Worm (Caenorhabditis elegans) whole organism, L2 larva: ENCODE measurements around the gene EGAP5.1.

Experiments
- C34F6.9 ChIP-seq: fragments of 150-350 bp; optimal IDR thresholded peaks from 2 replicates; lab custom pipeline; 2014; ENCODE audit warnings: missing biosample characterization, missing genetic modification characterization
- F13H6.1 ChIP-seq: sonication (generic microtip); optimal IDR thresholded peaks from 2 replicates; lab custom pipeline; 2016; ENCODE audit warnings: missing genetic modification characterization, missing compliant biosample characterization
- R02D3.7 ChIP-seq: fragments of 150-350 bp; optimal IDR thresholded peaks from 2 replicates; lab custom pipeline; 2014; ENCODE audit warnings: missing biosample characterization, missing genetic modification characterization
- Y55F3AM.14 ChIP-seq: fragments of 200-800 bp; sonication (Bioruptor generic); optimal IDR thresholded peaks from 2 replicates; lab custom pipeline; 2018; ENCODE audit warnings: mild to moderate bottlenecking, missing genetic modification characterization, missing compliant biosample characterization
- ZK546.5 ChIP-seq: sonication (generic microtip); optimal IDR thresholded peaks from 2 replicates; lab custom pipeline; 2017; ENCODE audit warnings: missing biosample characterization, missing genetic modification characterization
- alr-1 ChIP-seq: fragments of 150-350 bp; optimal IDR thresholded peaks from 2 replicates; lab custom pipeline; 2014; ENCODE audit warnings: missing biosample characterization, missing genetic modification characterization
- ama-1 ChIP-seq: fragments of 150-350 bp; optimal IDR thresholded peaks from 2 replicates; lab custom pipeline; 2018; ENCODE audit warnings: inconsistent platforms
- blmp-1 ChIP-seq: sonication (generic microtip); optimal IDR thresholded peaks from 2 replicates; lab custom pipeline; 2017; ENCODE audit warnings: missing genetic modification characterization, mild to moderate bottlenecking, missing compliant biosample characterization, antibody characterized with exemption, moderate library complexity; ENCODE audit not compliant: insufficient read depth
- ceh-16 ChIP-seq: fragments of 150-350 bp; optimal IDR thresholded peaks from 2 replicates; lab custom pipeline; 2014; ENCODE audit warnings: missing biosample characterization, missing genetic modification characterization
- ceh-82 ChIP-seq: fragments of 150-350 bp; optimal IDR thresholded peaks from 2 replicates; lab custom pipeline; 2014; ENCODE audit warnings: missing biosample characterization, missing genetic modification characterization
- crh-2 ChIP-seq: sonication (generic microtip); optimal IDR thresholded peaks from 2 replicates; lab custom pipeline; 2017; ENCODE audit warnings: missing biosample characterization, missing genetic modification characterization
- dmd-4 ChIP-seq: sonication (generic microtip); optimal IDR thresholded peaks from 2 replicates; lab custom pipeline; 2017; ENCODE audit warnings: missing biosample characterization, missing genetic modification characterization
- egl-27 ChIP-seq: sonication (generic microtip); optimal IDR thresholded peaks from 3 replicates; lab custom pipeline; 2017; ENCODE audit warnings: missing biosample characterization, missing genetic modification reagents, missing genetic modification characterization
- elt-1 ChIP-seq: fragments of 150-350 bp; optimal IDR thresholded peaks from 2 replicates; lab custom pipeline; 2014; ENCODE audit warnings: missing biosample characterization, missing genetic modification characterization
- elt-3 ChIP-seq: sonication (generic microtip); optimal IDR thresholded peaks from 2 replicates; lab custom pipeline; 2017; ENCODE audit warnings: missing biosample characterization, missing genetic modification characterization
- fos-1 ChIP-seq: fragments of 150-350 bp; optimal IDR thresholded peaks from 2 replicates; lab custom pipeline; 2014; ENCODE audit warnings: missing biosample characterization, missing genetic modification characterization
- gmeb-1 ChIP-seq: fragments of 150-350 bp; optimal IDR thresholded peaks from 2 replicates; lab custom pipeline; 2014; ENCODE audit warnings: missing biosample characterization, missing genetic modification characterization
- lin-11 ChIP-seq: fragments of 150-350 bp; sonication (generic microtip); optimal IDR thresholded peaks from 2 replicates; lab custom pipeline; 2014; ENCODE audit warnings: missing biosample characterization, missing genetic modification characterization, inconsistent platforms, mixed read lengths
- lin-13 ChIP-seq: fragments of 150-350 bp; optimal IDR thresholded peaks from 2 replicates; lab custom pipeline; 2014; ENCODE audit warnings: missing biosample characterization, missing genetic modification reagents, missing genetic modification characterization
- lin-39 ChIP-seq: fragments of 150-350 bp; optimal IDR thresholded peaks from 2 replicates; lab custom pipeline; 2014; ENCODE audit warnings: missing biosample characterization, missing genetic modification reagents, missing genetic modification characterization
- lsy-2 ChIP-seq, 2 experiments: fragments of 150-350 bp in 1 of 2; sonication (generic microtip) in 1 of 2; optimal IDR thresholded peaks; 2 replicates each; lab custom pipeline; 2014 to 2017; ENCODE audit warnings: missing biosample characterization in 2 of 2, missing genetic modification characterization in 2 of 2
- mab-5 ChIP-seq: fragments of 150-350 bp; optimal IDR thresholded peaks from 2 replicates; lab custom pipeline; 2014; ENCODE audit warnings: missing biosample characterization, missing genetic modification characterization
- mdl-1 ChIP-seq, 2 experiments: fragments of 150-350 bp in 1 of 2; sonication (generic microtip) in 1 of 2; optimal IDR thresholded peaks; 2 replicates each; lab custom pipeline; 2017; ENCODE audit warnings: missing biosample characterization in 2 of 2, missing genetic modification characterization in 2 of 2
- nhr-11 ChIP-seq: fragments of 150-350 bp; optimal IDR thresholded peaks from 2 replicates; lab custom pipeline; 2014; ENCODE audit warnings: missing biosample characterization, missing genetic modification characterization
- nhr-129 ChIP-seq: fragments of 150-350 bp; optimal IDR thresholded peaks from 2 replicates; lab custom pipeline; 2014; ENCODE audit warnings: missing biosample characterization, missing genetic modification characterization
- nhr-21 ChIP-seq: fragments of 150-350 bp; optimal IDR thresholded peaks from 2 replicates; lab custom pipeline; 2014; ENCODE audit warnings: missing biosample characterization, missing genetic modification characterization
- nhr-23 ChIP-seq: fragments of 150-350 bp; optimal IDR thresholded peaks from 2 replicates; lab custom pipeline; 2014; ENCODE audit warnings: missing biosample characterization, missing genetic modification reagents, missing genetic modification characterization
- nhr-237 ChIP-seq: fragments of 150-350 bp; optimal IDR thresholded peaks from 2 replicates; lab custom pipeline; 2014; ENCODE audit warnings: missing biosample characterization, missing genetic modification characterization
- nhr-25 ChIP-seq: fragments of 150-350 bp; sonication (generic microtip); optimal IDR thresholded peaks from 3 replicates; lab custom pipeline; 2014; ENCODE audit warnings: missing biosample characterization, missing genetic modification characterization
- nhr-6 ChIP-seq: fragments of 150-350 bp; optimal IDR thresholded peaks from 2 replicates; lab custom pipeline; 2014; ENCODE audit warnings: missing biosample characterization, missing genetic modification characterization
- nhr-77 ChIP-seq: fragments of 150-350 bp; optimal IDR thresholded peaks from 2 replicates; lab custom pipeline; 2014; ENCODE audit warnings: missing biosample characterization, missing genetic modification characterization
- sem-4 ChIP-seq: fragments of 150-350 bp; optimal IDR thresholded peaks from 2 replicates; lab custom pipeline; 2014; ENCODE audit warnings: missing biosample characterization, missing genetic modification reagents, missing genetic modification characterization
- skn-1 ChIP-seq: sonication (generic microtip); optimal IDR thresholded peaks from 2 replicates; lab custom pipeline; 2017; ENCODE audit warnings: missing biosample characterization, missing genetic modification characterization
- sma-3 ChIP-seq: sonication (generic microtip); optimal IDR thresholded peaks from 2 replicates; lab custom pipeline; 2016; ENCODE audit warnings: missing genetic modification reagents, missing genetic modification characterization, missing compliant biosample characterization
- sma-9 ChIP-seq, 2 experiments: fragments of 150-350 bp in 1 of 2; sonication (generic microtip) in 1 of 2; optimal IDR thresholded peaks; 2 replicates each; lab custom pipeline; 2014 to 2016; ENCODE audit warnings: missing genetic modification characterization in 2 of 2, mild to moderate bottlenecking in 1 of 2, missing biosample characterization in 1 of 2, missing compliant biosample characterization in 1 of 2, missing genetic modification reagents in 1 of 2, moderate library complexity in 1 of 2
- snpc-4 ChIP-seq: fragments of 150-350 bp; optimal IDR thresholded peaks from 2 replicates; lab custom pipeline; 2014; ENCODE audit warnings: missing biosample characterization, missing genetic modification characterization
- unc-55 ChIP-seq: fragments of 150-350 bp; sonication (generic microtip); optimal IDR thresholded peaks from 3 replicates; lab custom pipeline; 2014; ENCODE audit warnings: missing biosample characterization, missing genetic modification reagents, missing genetic modification characterization
- zag-1 ChIP-seq: fragments of 150-350 bp; optimal IDR thresholded peaks from 2 replicates; lab custom pipeline; 2014; ENCODE audit warnings: missing biosample characterization, missing genetic modification characterization
- ztf-1 ChIP-seq: fragments of 200-800 bp; sonication (Bioruptor generic); conservative IDR thresholded peaks from 2 replicates; pipeline ENCODE4 v1.3.6; 2022; ENCODE audit warnings: missing genetic modification characterization, missing compliant biosample characterization
- ztf-11 ChIP-seq: sonication (generic microtip); optimal IDR thresholded peaks from 2 replicates; lab custom pipeline; 2017; ENCODE audit warnings: missing biosample characterization, missing genetic modification characterization
- ztf-4 ChIP-seq: fragments of 150-350 bp; optimal IDR thresholded peaks from 2 replicates; lab custom pipeline; 2014; ENCODE audit warnings: missing biosample characterization, missing genetic modification characterization

EGAP5.1 gene

ce11 chrX:5165037-5165436 is 2.2 kb downstream of the EGAP5.1 start, which contains the start of gene mans-3:
Gene mans-3, plus strand, starts transcription at chrX:5165395.
- no peak for TF ChIP-seq ztf-1 (GFP tag; lab: Robert Waterston, UW)
- TF ChIP-seq elt-1 (tag; lab: Kevin White, UChicago), result no peak
- TF ChIP-seq ama-1, result peak; percentile 5
- no peak for TF ChIP-seq ztf-11 (tag; lab: Kevin White, UChicago)
- TF ChIP-seq ceh-82 (tag; lab: Kevin White, UChicago), result no peak
- TF ChIP-seq lin-11 (tag; lab: Kevin White, UChicago), result peak; percentile 71
- TF ChIP-seq mab-5 (tag; lab: Kevin White, UChicago), result peak; percentile 80
- peak; percentile 67 for TF ChIP-seq skn-1 (tag; lab: Kevin White, UChicago)
- TF ChIP-seq nhr-11 (tag; lab: Kevin White, UChicago), result no peak
- TF ChIP-seq mdl-1 (tag; optimal IDR thresholded peaks at IDR 0.05; lab: Kevin White, UChicago), result peak; percentile 82 to 98
- TF ChIP-seq blmp-1 (tag; lab: Kevin White, UChicago), result peak; percentile 43
- TF ChIP-seq ztf-4, result peak; percentile 67
- TF ChIP-seq F13H6.1 (tag; lab: Kevin White, UChicago), result peak; percentile 91
- TF ChIP-seq Y55F3AM.14 (GFP tag; lab: Kevin White, UChicago), result peak; percentile 43
- TF ChIP-seq ceh-16 (tag; lab: Kevin White, UChicago), result peak; percentile 59
- TF ChIP-seq gmeb-1 (tag; lab: Kevin White, UChicago), result peak; percentile 85
- peak; percentile 86 for TF ChIP-seq sma-3 (GFP tag; lab: Kevin White, UChicago)
- TF ChIP-seq lin-39 (tag; lab: Kevin White, UChicago), result peak; percentile 23
- TF ChIP-seq nhr-77 (tag; lab: Kevin White, UChicago), result peak; percentile 48
- no peak for TF ChIP-seq nhr-237 (tag; lab: Kevin White, UChicago)
- TF ChIP-seq crh-2 (tag; lab: Kevin White, UChicago), result peak; percentile 98
- TF ChIP-seq egl-27, result peak; percentile 85
- peak; percentile 93 for TF ChIP-seq nhr-129 (tag; lab: Kevin White, UChicago)
- TF ChIP-seq nhr-23 (tag; lab: Kevin White, UChicago), result no peak
- TF ChIP-seq snpc-4 (tag; lab: Kevin White, UChicago), result peak; percentile 68
- peak; percentile 87 for TF ChIP-seq lin-13 (GFP tag; lab: Kevin White, UChicago)
- TF ChIP-seq zag-1 (tag; lab: Kevin White, UChicago), result peak; percentile 81
- TF ChIP-seq sem-4, result peak; percentile 89
- TF ChIP-seq dmd-4 (tag; lab: Kevin White, UChicago), result no peak
- peak; percentile 86 for TF ChIP-seq unc-55 (GFP tag; lab: Kevin White, UChicago)
- no peak for TF ChIP-seq ZK546.5
- TF ChIP-seq fos-1 (tag; lab: Kevin White, UChicago), result peak; percentile 88
- TF ChIP-seq lsy-2 (tag; optimal IDR thresholded peaks at IDR 0.05; lab: Kevin White, UChicago), result peak; percentile 77 to 93
- TF ChIP-seq nhr-6 (tag; lab: Kevin White, UChicago), result peak; percentile 88
- TF ChIP-seq sma-9 (GFP tag; optimal IDR thresholded peaks at IDR 0.05; lab: Kevin White, UChicago), result peak; percentile 94
- no peak for TF ChIP-seq sma-9 (tag; optimal IDR thresholded peaks at IDR 0.05; lab: Kevin White, UChicago)
- TF ChIP-seq C34F6.9 (tag; lab: Kevin White, UChicago), result peak; percentile 92
- peak; percentile 89 for TF ChIP-seq nhr-21 (tag; lab: Kevin White, UChicago)
- no peak for TF ChIP-seq alr-1 (tag; lab: Kevin White, UChicago)
- TF ChIP-seq nhr-25 (tag; lab: Kevin White, UChicago), result peak; percentile 90

ce11 chrX:5168770-5169169 is 5.9 kb downstream of the EGAP5.1 start:
- TF ChIP-seq ZK546.5, result no peak
- TF ChIP-seq lin-13 (GFP tag; lab: Kevin White, UChicago), result no peak
- TF ChIP-seq elt-3 (tag; lab: Kevin White, UChicago), result no peak
- TF ChIP-seq nhr-25 (tag; lab: Kevin White, UChicago), result no peak
- no peak for TF ChIP-seq R02D3.7
- no peak for TF ChIP-seq lsy-2 (tag; optimal IDR thresholded peaks at IDR 0.05; lab: Kevin White, UChicago)
- TF ChIP-seq nhr-23 (tag; lab: Kevin White, UChicago), result no peak
